Worm (Caenorhabditis elegans): Measurements from ENCODE around the gene ttr-33.

DNA sequence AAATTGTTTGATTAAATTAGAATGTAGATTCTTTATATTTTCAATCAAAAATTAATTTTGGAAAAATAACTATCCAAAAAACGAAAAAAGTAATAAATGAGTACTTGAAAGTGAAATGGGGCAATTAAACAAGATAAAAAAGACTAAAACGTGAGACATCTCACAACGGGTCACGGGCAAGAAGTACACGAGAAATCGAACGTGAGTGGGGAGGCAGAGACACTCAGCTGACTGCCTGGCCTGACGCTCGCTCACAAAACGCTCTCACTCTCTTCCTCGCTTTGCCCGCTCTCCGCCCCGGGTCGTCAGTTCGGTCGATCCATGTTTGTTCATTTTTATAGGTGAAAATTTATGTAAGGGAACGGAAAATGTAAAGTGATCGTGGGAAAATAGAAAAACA lies 10.5 kb upstream of the ttr-33 start:
- TF ChIP-seq him-1 (tag; optimal IDR thresholded peaks at IDR 0.05): no peak
- TF ChIP-seq dao-5 (tag; optimal IDR thresholded peaks at IDR 0.05): no peak

Data from whole organism, L4/young adult.